Fruit fly (Drosophila melanogaster) whole organism, embryonic: Measurements from ENCODE around the gene Crz.

Experiments
- Bgb ChIP-seq: fragments of 200-800 bp; sonication (Bioruptor generic); IDR thresholded peaks from 2 replicates; pipeline ENCODE4 v1.3.6; 2022; ENCODE audit warnings: missing biosample characterization, missing genetic modification characterization; ENCODE audit not compliant: partially characterized antibody
- Blimp-1 ChIP-seq: fragments of 200-800 bp; sonication (Bioruptor generic); optimal IDR thresholded peaks from 3 replicates; lab custom pipeline; 2018; ENCODE audit warnings: missing biosample characterization, missing genetic modification characterization, mild to moderate bottlenecking, moderate library complexity, missing genetic modification reagents
- CG10274 ChIP-seq: fragments of 200-800 bp; sonication (Bioruptor generic); optimal IDR thresholded peaks from 3 replicates; lab custom pipeline; 2017; ENCODE audit warnings: missing biosample characterization, mild to moderate bottlenecking, missing genetic modification characterization
- CG10321 ChIP-seq: fragments of 200-800 bp; sonication (Bioruptor generic); IDR thresholded peaks from 2 replicates; pipeline ENCODE4 v1.3.6; 2022; ENCODE audit warnings: missing biosample characterization, missing genetic modification characterization
- CG10543 ChIP-seq: fragments of 200-800 bp; sonication (Bioruptor generic); optimal IDR thresholded peaks from 3 replicates; lab custom pipeline; 2017; ENCODE audit warnings: missing biosample characterization, mild to moderate bottlenecking, missing genetic modification characterization, moderate library complexity
- CG11398 ChIP-seq: fragments of 200-800 bp; sonication (Bioruptor generic); optimal IDR thresholded peaks from 2 replicates; lab custom pipeline; 2016; ENCODE audit warnings: missing biosample characterization, missing genetic modification characterization
- CG12104 ChIP-seq: fragments of 200-800 bp; sonication (Bioruptor generic); optimal IDR thresholded peaks from 3 replicates; lab custom pipeline; 2016; ENCODE audit warnings: missing biosample characterization, missing genetic modification characterization
- CG12769 ChIP-seq: fragments of 200-800 bp; sonication (Bioruptor generic); optimal IDR thresholded peaks from 2 replicates; lab custom pipeline; 2019; ENCODE audit warnings: missing biosample characterization, mild to moderate bottlenecking, missing genetic modification characterization, moderate library complexity
- CG15011 ChIP-seq: fragments of 200-800 bp; sonication (Bioruptor generic); optimal IDR thresholded peaks from 3 replicates; lab custom pipeline; 2018; ENCODE audit warnings: missing biosample characterization, mild to moderate bottlenecking, missing genetic modification characterization
- CG1529 ChIP-seq: fragments of 200-800 bp; sonication (Bioruptor generic); optimal IDR thresholded peaks from 3 replicates; lab custom pipeline; 2018; ENCODE audit warnings: missing biosample characterization, missing genetic modification characterization
- CG16779 ChIP-seq: fragments of 200-800 bp; sonication (Bioruptor generic); IDR thresholded peaks from 2 replicates; pipeline ENCODE4 v1.3.6; 2022; ENCODE audit warnings: missing biosample characterization, missing genetic modification characterization
- CG17385 ChIP-seq: fragments of 200-800 bp; sonication (Bioruptor generic); optimal IDR thresholded peaks from 3 replicates; lab custom pipeline; 2018; ENCODE audit warnings: missing biosample characterization, mild to moderate bottlenecking, missing genetic modification characterization
- CG1792 ChIP-seq: fragments of 200-800 bp; sonication (Bioruptor generic); optimal IDR thresholded peaks from 2 replicates; lab custom pipeline; 2016; ENCODE audit warnings: missing biosample characterization, missing genetic modification characterization
- CG2889 ChIP-seq: fragments of 200-800 bp; sonication (Bioruptor generic); IDR thresholded peaks from 3 replicates; pipeline ENCODE4 v1.3.6; 2022; ENCODE audit warnings: missing biosample characterization, missing genetic modification characterization
- CG34224 ChIP-seq: fragments of 200-800 bp; sonication (Bioruptor generic); IDR thresholded peaks from 3 replicates; pipeline ENCODE4 v1.3.6; 2022; ENCODE audit warnings: missing biosample characterization, missing genetic modification characterization; ENCODE audit not compliant: partially characterized antibody
- CG4328 ChIP-seq: fragments of 200-800 bp; sonication (Bioruptor generic); optimal IDR thresholded peaks from 3 replicates; lab custom pipeline; 2017; ENCODE audit warnings: missing biosample characterization, missing genetic modification reagents, missing genetic modification characterization
- CG4360 ChIP-seq: fragments of 200-800 bp; sonication (Bioruptor generic); IDR thresholded peaks from 2 replicates; pipeline ENCODE4 v1.3.6; 2022; ENCODE audit warnings: missing biosample characterization, missing genetic modification characterization
- CG6683 ChIP-seq: fragments of 200-800 bp; sonication (Bioruptor generic); optimal IDR thresholded peaks from 2 replicates; lab custom pipeline; 2017; ENCODE audit warnings: missing biosample characterization, mild to moderate bottlenecking, missing genetic modification characterization, missing genetic modification reagents
- CG7271 ChIP-seq: fragments of 200-800 bp; sonication (Bioruptor generic); optimal IDR thresholded peaks from 2 replicates; lab custom pipeline; 2018; ENCODE audit warnings: missing biosample characterization, mild to moderate bottlenecking, missing genetic modification characterization, moderate library complexity
- CG8290 ChIP-seq, 3 experiments: fragments of 200-800 bp; sonication (Bioruptor generic); optimal IDR thresholded peaks; 2 replicates each; lab custom pipeline; 2016 to 2019; ENCODE audit warnings: missing biosample characterization in 3 of 3, missing genetic modification characterization in 3 of 3, mild to moderate bottlenecking in 2 of 3, moderate library complexity in 1 of 3
- CG9215 ChIP-seq: fragments of 200-800 bp; sonication (Bioruptor generic); IDR thresholded peaks from 2 replicates; pipeline ENCODE4 v1.3.6; 2022; ENCODE audit warnings: missing biosample characterization, missing genetic modification characterization
- CG9609 ChIP-seq: fragments of 200-800 bp; sonication (Bioruptor generic); optimal IDR thresholded peaks from 3 replicates; lab custom pipeline; 2016; ENCODE audit warnings: missing biosample characterization, missing genetic modification characterization
- CrebB ChIP-seq: fragments of 200-800 bp; sonication (Bioruptor generic); optimal IDR thresholded peaks from 3 replicates; lab custom pipeline; 2018; ENCODE audit warnings: missing biosample characterization, mild to moderate bottlenecking, missing genetic modification characterization
- D19B ChIP-seq: fragments of 200-800 bp; sonication (Bioruptor generic); optimal IDR thresholded peaks from 2 replicates; lab custom pipeline; 2017; ENCODE audit warnings: missing biosample characterization, mild to moderate bottlenecking, missing genetic modification characterization
- Dp ChIP-seq: fragments of 200-800 bp; sonication (Bioruptor generic); optimal IDR thresholded peaks from 2 replicates; lab custom pipeline; 2018; ENCODE audit warnings: missing biosample characterization, mild to moderate bottlenecking, missing genetic modification characterization, moderate library complexity
- Drgx ChIP-seq: fragments of 200-800 bp; sonication (Bioruptor generic); IDR thresholded peaks from 2 replicates; pipeline ENCODE4 v1.3.6; 2022; ENCODE audit warnings: missing biosample characterization, missing genetic modification characterization
- Hr3 ChIP-seq: fragments of 200-800 bp; sonication (Bioruptor generic); optimal IDR thresholded peaks from 3 replicates; lab custom pipeline; 2016; ENCODE audit warnings: missing biosample characterization, missing genetic modification characterization
- MBD-R2 ChIP-seq: fragments of 200-800 bp; sonication (Bioruptor generic); IDR thresholded peaks from 2 replicates; pipeline ENCODE4 v1.3.6; 2022; ENCODE audit warnings: missing biosample characterization, missing genetic modification characterization
- Med ChIP-seq: fragments of 200-800 bp; sonication (Bioruptor generic); peaks from one replicate; lab custom pipeline; 2016; ENCODE audit warnings: missing biosample characterization, missing genetic modification characterization, mild to moderate bottlenecking, inconsistent platforms, moderate library complexity
- Oaz ChIP-seq: fragments of 200-800 bp; sonication (Bioruptor generic); IDR thresholded peaks from 2 replicates; pipeline ENCODE4 v1.3.6; 2022; ENCODE audit warnings: missing biosample characterization, missing genetic modification characterization
- Pdp1 ChIP-seq, 2 experiments: fragments of 200-800 bp; sonication (Bioruptor generic); optimal IDR thresholded peaks; 3 replicates each; lab custom pipeline; 2016; ENCODE audit warnings: missing biosample characterization in 2 of 2, missing genetic modification characterization in 2 of 2, mild to moderate bottlenecking in 1 of 2, moderate library complexity in 1 of 2
- Sry-δ ChIP-seq: fragments of 200-800 bp; sonication (Bioruptor generic); optimal IDR thresholded peaks from 2 replicates; lab custom pipeline; 2016; ENCODE audit warnings: missing biosample characterization, missing genetic modification characterization
- abd-A ChIP-seq: fragments of 200-800 bp; sonication (Bioruptor generic); optimal IDR thresholded peaks from 3 replicates; lab custom pipeline; 2019; ENCODE audit warnings: missing biosample characterization, mild to moderate bottlenecking, missing genetic modification characterization, moderate library complexity
- ash1 ChIP-seq: fragments of 200-800 bp; sonication (Bioruptor generic); optimal IDR thresholded peaks from 2 replicates; lab custom pipeline; 2018; ENCODE audit warnings: missing biosample characterization, mild to moderate bottlenecking, missing genetic modification characterization
- bbx ChIP-seq: fragments of 200-800 bp; sonication (Bioruptor generic); IDR thresholded peaks from 2 replicates; pipeline ENCODE4 v1.3.6; 2022; ENCODE audit warnings: missing biosample characterization, missing genetic modification characterization; ENCODE audit not compliant: partially characterized antibody
- bcd ChIP-seq: fragments of 200-800 bp; sonication (Bioruptor generic); optimal IDR thresholded peaks from 2 replicates; lab custom pipeline; 2017; ENCODE audit warnings: missing biosample characterization, mild to moderate bottlenecking, missing genetic modification characterization
- chm ChIP-seq: fragments of 200-800 bp; sonication (Bioruptor generic); IDR thresholded peaks from 2 replicates; pipeline ENCODE4 v1.3.6; 2022; ENCODE audit warnings: missing biosample characterization, missing genetic modification characterization
- crol ChIP-seq: fragments of 200-800 bp; sonication (Bioruptor generic); IDR thresholded peaks from 2 replicates; pipeline ENCODE4 v1.3.6; 2022; ENCODE audit warnings: missing biosample characterization, missing genetic modification characterization
- cwo ChIP-seq: fragments of 200-800 bp; sonication (Bioruptor generic); optimal IDR thresholded peaks from 3 replicates; lab custom pipeline; 2017; ENCODE audit warnings: missing biosample characterization, missing genetic modification characterization, mild to moderate bottlenecking, moderate library complexity, missing genetic modification reagents
- eyg ChIP-seq: fragments of 200-800 bp; sonication (Bioruptor generic); optimal IDR thresholded peaks from 3 replicates; lab custom pipeline; 2016; ENCODE audit warnings: missing biosample characterization, missing genetic modification characterization
- gcm ChIP-seq: fragments of 200-800 bp; sonication (Bioruptor generic); optimal IDR thresholded peaks from 2 replicates; lab custom pipeline; 2019; ENCODE audit warnings: missing biosample characterization, mild to moderate bottlenecking, missing genetic modification characterization, moderate library complexity
- gem ChIP-seq: fragments of 200-800 bp; sonication (Bioruptor generic); optimal IDR thresholded peaks from 2 replicates; lab custom pipeline; 2019; ENCODE audit warnings: missing biosample characterization, mild to moderate bottlenecking, missing genetic modification characterization, moderate library complexity
- hkb ChIP-seq, 2 experiments: fragments of 200-800 bp in 1 of 2; fragments of >200 bp in 1 of 2; sonication (Bioruptor generic) in 1 of 2; IDR thresholded peaks in 1 of 2; optimal IDR thresholded peaks in 1 of 2; 2 replicates each; pipeline versions ENCODE4 v1.3.6 to Lab custom; 2017 to 2022; ENCODE audit warnings: missing biosample characterization in 1 of 2, missing genetic modification characterization in 1 of 2
- insv ChIP-seq, 2 experiments: fragments of 200-800 bp; sonication (Bioruptor generic); optimal IDR thresholded peaks; 3 replicates each; lab custom pipeline; 2016 to 2018; ENCODE audit warnings: missing biosample characterization in 2 of 2, missing genetic modification characterization in 2 of 2
- pho ChIP-seq: fragments of 200-800 bp; sonication (Bioruptor generic); optimal IDR thresholded peaks from 2 replicates; lab custom pipeline; 2016; ENCODE audit warnings: missing biosample characterization, missing genetic modification characterization
- pnt ChIP-seq: fragments of 200-800 bp; sonication (Bioruptor generic); optimal IDR thresholded peaks from 3 replicates; lab custom pipeline; 2016; ENCODE audit warnings: missing biosample characterization, missing genetic modification characterization
- slp2 ChIP-seq: fragments of 200-800 bp; sonication (Bioruptor generic); optimal IDR thresholded peaks from 2 replicates; lab custom pipeline; 2016; ENCODE audit warnings: missing biosample characterization, missing genetic modification characterization
- stwl ChIP-seq: fragments of 200-800 bp; sonication (Bioruptor generic); optimal IDR thresholded peaks from 3 replicates; lab custom pipeline; 2018; ENCODE audit warnings: missing biosample characterization, mild to moderate bottlenecking, missing genetic modification characterization, moderate library complexity
- vvl ChIP-seq: fragments of 200-800 bp; sonication (Bioruptor generic); IDR thresholded peaks from 2 replicates; pipeline ENCODE4 v1.3.6; 2022; ENCODE audit warnings: missing biosample characterization, missing genetic modification characterization
- zfh2 ChIP-seq: fragments of 200-800 bp; sonication (Bioruptor generic); optimal IDR thresholded peaks from 2 replicates; lab custom pipeline; 2016; ENCODE audit warnings: missing biosample characterization, missing genetic modification characterization

Crz gene

dm6 chr3R:14329549-14329948 is 14.9 kb downstream of the Crz start:
- TF ChIP-seq Sry-δ: no peak
- peak; percentile 51 for TF ChIP-seq D19B (GFP tag; lab: Kevin White, UChicago)
- TF ChIP-seq, all 482 proteins: peak for 1

- TF ChIP-seq Drgx (GFP tag; lab: Robert Waterston, UW) (no peak), CrebB (tag; lab: Kevin White, UChicago) (no peak), CG15011 (no peak), CG11398 (no peak), cwo (GFP tag; lab: Kevin White, UChicago) (no peak), CG10274 (GFP tag; lab: Kevin White, UChicago) (no peak), vvl (GFP tag; lab: Robert Waterston, UW) (no peak), bbx (no peak), ash1 (GFP tag; lab: Kevin White, UChicago) (no peak), CG17385 (GFP tag; lab: Kevin White, UChicago) (no peak), Blimp-1 (no peak), pho (no peak), CG9215 (GFP tag; lab: Robert Waterston, UW) (peak; percentile 27; the same call in 1 of the 2 replicates), CG10321 (GFP tag; lab: Robert Waterston, UW) (no peak), eyg (no peak), Oaz (GFP tag; lab: Robert Waterston, UW) (no peak), insv (GFP tag; optimal IDR thresholded peaks at IDR 0.05; lab: Kevin White, UChicago) (no peak), CG34224 (GFP tag; lab: Robert Waterston, UW) (no peak), hkb (optimal IDR thresholded peaks at IDR 0.05; lab: Kevin White, UChicago) (no peak), hkb (GFP tag; IDR thresholded peaks at IDR 0.05; lab: Robert Waterston, UW) (no peak), CG2889 (GFP tag; lab: Robert Waterston, UW) (no peak), CG12104 (GFP tag; lab: Kevin White, UChicago) (no peak), slp2 (GFP tag; lab: Kevin White, UChicago) (no peak), pnt (no peak), Dp (GFP tag; lab: Kevin White, UChicago) (peak; percentile 19), CG1529 (GFP tag; lab: Kevin White, UChicago) (no peak), CG16779 (GFP tag; lab: Robert Waterston, UW) (no peak), MBD-R2 (GFP tag; lab: Robert Waterston, UW) (no peak), zfh2 (GFP tag; lab: Kevin White, UChicago) (no peak), CG4360 (peak; percentile 65; the same call in 1 of the 2 replicates), bcd (GFP tag; lab: Kevin White, UChicago) (no peak), gcm (GFP tag; lab: Kevin White, UChicago) (no peak), CG6683 (GFP tag; lab: Kevin White, UChicago) (no peak), Bgb (GFP tag; lab: Robert Waterston, UW) (no peak), Hr3 (no peak), CG7271 (no peak), stwl (tag; lab: Kevin White, UChicago) (peak; percentile 28)
- TF ChIP-seq, all 482 proteins: peak for 4
These were observed 16.0 kb downstream of the Crz start for dm6 chr3R:14330654-14331053.

dm6 chr3R:14331474-14331873 is 16.8 kb downstream of the Crz start:
- TF ChIP-seq CG10543 (GFP tag; lab: Kevin White, UChicago) (peak; percentile 25), CG8290 (GFP tag; optimal IDR thresholded peaks at IDR 0.05; lab: Kevin White, UChicago) (no peak), CG8290 (tag; optimal IDR thresholded peaks at IDR 0.05; lab: Kevin White, UChicago) (no peak), CG12769 (tag; lab: Kevin White, UChicago) (peak; percentile 91), gem (no peak), CG4328 (GFP tag; lab: Kevin White, UChicago) (peak; percentile 56), crol (peak; percentile 77), Pdp1 (GFP tag; optimal IDR thresholded peaks at IDR 0.05; lab: Kevin White, UChicago) (peak in 1 of 2 experiments; percentile 34), Med (GFP tag; lab: Kevin White, UChicago) (peak; percentile 21), chm (GFP tag; lab: Robert Waterston, UW) (0 out of 2 replicates have a peak, but pooled peaks have one; percentile 13), abd-A (peak; percentile 40), CG9609 (GFP tag; lab: Kevin White, UChicago) (no peak), CG1792 (GFP tag; lab: Kevin White, UChicago) (no peak)
- TF ChIP-seq, all 482 proteins: peak for 8
